Worm (Caenorhabditis elegans): ENCODE results near the gene adss-1.

Gene adss-1

ce11 chrV:4860525-4860924, 37.3 kb upstream of the adss-1 start:
- TF ChIP-seq sea-1 (GFP tag; conservative IDR thresholded peaks at IDR 0.05) (no peak), F13C5.2 (tag; optimal IDR thresholded peaks at IDR 0.05) (peak; percentile 41), tbx-11 (GFP tag; IDR thresholded peaks at IDR 0.05) (no peak), hnd-1 (tag; optimal IDR thresholded peaks at IDR 0.05) (no peak), tra-4 (tag; optimal IDR thresholded peaks at IDR 0.05) (no peak), ets-7 (tag; optimal IDR thresholded peaks at IDR 0.05) (no peak), B0310.2 (tag; optimal IDR thresholded peaks at IDR 0.05) (no peak), ceh-36 (tag; optimal IDR thresholded peaks at IDR 0.05) (peak; percentile 1), hmbx-1 (tag; optimal IDR thresholded peaks at IDR 0.05) (no peak), scrt-1 (GFP tag; IDR thresholded peaks at IDR 0.05) (no peak), flt-1 (GFP tag; IDR thresholded peaks at IDR 0.05) (no peak), hmg-4 (GFP tag; optimal IDR thresholded peaks at IDR 0.05) (no peak), ceh-13 (GFP tag; optimal IDR thresholded peaks at IDR 0.05) (no peak), aly-1 (tag; optimal IDR thresholded peaks at IDR 0.05) (no peak), tbx-37 (GFP tag; conservative IDR thresholded peaks at IDR 0.05) (no peak)

DNA sequence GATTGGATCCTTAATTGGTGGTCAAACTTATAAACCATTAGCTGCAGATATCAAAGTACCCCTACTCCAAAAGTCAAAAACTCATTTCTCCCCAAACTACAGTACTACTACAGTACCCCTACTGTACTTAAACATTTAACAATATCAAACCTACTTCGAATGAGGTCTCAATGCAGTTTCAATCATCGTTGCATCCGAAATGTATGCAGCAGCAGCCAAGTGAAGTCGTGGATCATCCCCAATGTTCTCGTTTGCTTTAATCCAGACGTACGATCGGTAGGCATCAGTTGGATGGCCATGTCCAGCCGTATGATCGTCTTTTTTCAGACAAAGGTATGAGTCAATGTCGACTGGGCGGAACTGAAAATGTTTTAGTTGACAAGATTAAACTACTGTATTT, 34.3 kb upstream of the adss-1 start:
- TF ChIP-seq hmg-4 (GFP tag; optimal IDR thresholded peaks at IDR 0.05): no peak
- TF ChIP-seq ama-1 (optimal IDR thresholded peaks at IDR 0.05): no peak
- no peak for TF ChIP-seq tbx-11 (GFP tag; IDR thresholded peaks at IDR 0.05)
- TF ChIP-seq hmbx-1 (tag; optimal IDR thresholded peaks at IDR 0.05): no peak
- no peak for TF ChIP-seq tra-4 (tag; optimal IDR thresholded peaks at IDR 0.05)
- TF ChIP-seq aly-1 (tag; optimal IDR thresholded peaks at IDR 0.05): no peak
- no peak for TF ChIP-seq F13C5.2 (tag; optimal IDR thresholded peaks at IDR 0.05)
- TF ChIP-seq B0310.2 (tag; optimal IDR thresholded peaks at IDR 0.05): no peak
- no peak for TF ChIP-seq ceh-36 (tag; optimal IDR thresholded peaks at IDR 0.05)
- TF ChIP-seq pes-1 (GFP tag; IDR thresholded peaks at IDR 0.05): no peak
- no peak for TF ChIP-seq hnd-1 (tag; optimal IDR thresholded peaks at IDR 0.05)
- no peak for TF ChIP-seq tbx-37 (GFP tag; conservative IDR thresholded peaks at IDR 0.05)
- no peak for TF ChIP-seq flt-1 (GFP tag; IDR thresholded peaks at IDR 0.05)
- TF ChIP-seq scrt-1 (GFP tag; IDR thresholded peaks at IDR 0.05): no peak
- no peak for TF ChIP-seq ceh-13 (GFP tag; optimal IDR thresholded peaks at IDR 0.05)
- no peak for TF ChIP-seq sea-1 (GFP tag; conservative IDR thresholded peaks at IDR 0.05)
- no peak for TF ChIP-seq ets-7 (tag; optimal IDR thresholded peaks at IDR 0.05)

ce11 chrV:4851969-4852368, 28.7 kb upstream of the adss-1 start:
- no peak for TF ChIP-seq hmg-4 (GFP tag; optimal IDR thresholded peaks at IDR 0.05)
- no peak for TF ChIP-seq ceh-13 (GFP tag; optimal IDR thresholded peaks at IDR 0.05)
- TF ChIP-seq sea-1 (GFP tag; conservative IDR thresholded peaks at IDR 0.05): no peak
- TF ChIP-seq tbx-11 (GFP tag; IDR thresholded peaks at IDR 0.05): no peak
- TF ChIP-seq pes-1 (GFP tag; IDR thresholded peaks at IDR 0.05): no peak
- TF ChIP-seq F13C5.2 (tag; optimal IDR thresholded peaks at IDR 0.05): no peak
- no peak for TF ChIP-seq tbx-37 (GFP tag; conservative IDR thresholded peaks at IDR 0.05)
- TF ChIP-seq ama-1 (optimal IDR thresholded peaks at IDR 0.05): no peak
- no peak for TF ChIP-seq ets-7 (tag; optimal IDR thresholded peaks at IDR 0.05)
- TF ChIP-seq aly-1 (tag; optimal IDR thresholded peaks at IDR 0.05): no peak
- no peak for TF ChIP-seq flt-1 (GFP tag; IDR thresholded peaks at IDR 0.05)
- no peak for TF ChIP-seq hnd-1 (tag; optimal IDR thresholded peaks at IDR 0.05)
- TF ChIP-seq ceh-36 (tag; optimal IDR thresholded peaks at IDR 0.05): no peak
- TF ChIP-seq scrt-1 (GFP tag; IDR thresholded peaks at IDR 0.05): no peak

ce11 chrV:4851138-4851537, 27.9 kb upstream of the adss-1 start, which contains the start of gene nex-4:
Gene nex-4, plus strand, starts transcription at chrV:4851438.
- no peak for TF ChIP-seq scrt-1 (GFP tag; IDR thresholded peaks at IDR 0.05)
- no peak for TF ChIP-seq ets-7 (tag; optimal IDR thresholded peaks at IDR 0.05)
- TF ChIP-seq hmg-4 (GFP tag; optimal IDR thresholded peaks at IDR 0.05): no peak
- TF ChIP-seq aly-1 (tag; optimal IDR thresholded peaks at IDR 0.05): no peak
- no peak for TF ChIP-seq ceh-36 (tag; optimal IDR thresholded peaks at IDR 0.05)
- TF ChIP-seq sea-1 (GFP tag; conservative IDR thresholded peaks at IDR 0.05): no peak
- no peak for TF ChIP-seq tbx-11 (GFP tag; IDR thresholded peaks at IDR 0.05)
- no peak for TF ChIP-seq F13C5.2 (tag; optimal IDR thresholded peaks at IDR 0.05)
- no peak for TF ChIP-seq pes-1 (GFP tag; IDR thresholded peaks at IDR 0.05)
- TF ChIP-seq ceh-13 (GFP tag; optimal IDR thresholded peaks at IDR 0.05): no peak
- TF ChIP-seq hmbx-1 (tag; optimal IDR thresholded peaks at IDR 0.05): no peak
- no peak for TF ChIP-seq hnd-1 (tag; optimal IDR thresholded peaks at IDR 0.05)
- TF ChIP-seq ama-1 (optimal IDR thresholded peaks at IDR 0.05): no peak
- TF ChIP-seq tbx-37 (GFP tag; conservative IDR thresholded peaks at IDR 0.05): no peak
- no peak for TF ChIP-seq flt-1 (GFP tag; IDR thresholded peaks at IDR 0.05)
- TF ChIP-seq B0310.2 (tag; optimal IDR thresholded peaks at IDR 0.05): no peak

DNA sequence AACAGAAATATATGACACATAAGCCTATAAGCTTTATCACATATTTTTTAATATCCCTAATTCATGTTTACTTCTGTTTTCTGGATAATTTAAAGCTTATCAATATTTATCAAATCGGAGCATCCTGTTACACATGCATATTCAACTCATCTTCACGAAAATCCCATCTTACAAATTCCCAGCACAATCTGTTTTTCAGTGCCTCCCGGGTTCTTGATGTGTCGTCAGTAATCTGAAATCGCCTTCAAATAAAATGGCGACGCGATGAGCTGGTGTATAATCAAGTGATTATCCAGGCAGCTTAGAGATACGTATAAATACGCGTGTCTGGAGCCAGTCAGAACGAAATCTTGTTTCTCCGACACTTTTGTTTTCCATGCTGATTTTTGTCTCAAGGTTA, 27.2 kb upstream of the adss-1 start:
- TF ChIP-seq ceh-13 (GFP tag; optimal IDR thresholded peaks at IDR 0.05) (no peak), B0310.2 (tag; optimal IDR thresholded peaks at IDR 0.05) (no peak), sea-1 (GFP tag; conservative IDR thresholded peaks at IDR 0.05) (no peak), ets-7 (tag; optimal IDR thresholded peaks at IDR 0.05) (no peak), ceh-36 (tag; optimal IDR thresholded peaks at IDR 0.05) (no peak), F13C5.2 (tag; optimal IDR thresholded peaks at IDR 0.05) (no peak), aly-1 (tag; optimal IDR thresholded peaks at IDR 0.05) (no peak), scrt-1 (GFP tag; IDR thresholded peaks at IDR 0.05) (no peak), tbx-11 (GFP tag; IDR thresholded peaks at IDR 0.05) (no peak), tbx-37 (GFP tag; conservative IDR thresholded peaks at IDR 0.05) (no peak), pes-1 (GFP tag; IDR thresholded peaks at IDR 0.05) (no peak), ama-1 (optimal IDR thresholded peaks at IDR 0.05) (no peak), tra-4 (tag; optimal IDR thresholded peaks at IDR 0.05) (no peak), hmbx-1 (tag; optimal IDR thresholded peaks at IDR 0.05) (no peak), hmg-4 (GFP tag; optimal IDR thresholded peaks at IDR 0.05) (no peak), flt-1 (GFP tag; IDR thresholded peaks at IDR 0.05) (no peak), hnd-1 (tag; optimal IDR thresholded peaks at IDR 0.05) (no peak)

- no peak for TF ChIP-seq aly-1 (tag; optimal IDR thresholded peaks at IDR 0.05)
- no peak for TF ChIP-seq sea-1 (GFP tag; conservative IDR thresholded peaks at IDR 0.05)
- TF ChIP-seq flt-1 (GFP tag; IDR thresholded peaks at IDR 0.05): no peak
- no peak for TF ChIP-seq ceh-13 (GFP tag; optimal IDR thresholded peaks at IDR 0.05)
- no peak for TF ChIP-seq ama-1 (optimal IDR thresholded peaks at IDR 0.05)
- no peak for TF ChIP-seq scrt-1 (GFP tag; IDR thresholded peaks at IDR 0.05)
- no peak for TF ChIP-seq tra-4 (tag; optimal IDR thresholded peaks at IDR 0.05)
- no peak for TF ChIP-seq F13C5.2 (tag; optimal IDR thresholded peaks at IDR 0.05)
- no peak for TF ChIP-seq tbx-37 (GFP tag; conservative IDR thresholded peaks at IDR 0.05)
- TF ChIP-seq ceh-36 (tag; optimal IDR thresholded peaks at IDR 0.05): no peak
- no peak for TF ChIP-seq hnd-1 (tag; optimal IDR thresholded peaks at IDR 0.05)
- TF ChIP-seq tbx-11 (GFP tag; IDR thresholded peaks at IDR 0.05): no peak
- no peak for TF ChIP-seq pes-1 (GFP tag; IDR thresholded peaks at IDR 0.05)
Measured at ce11 chrV:4847424-4847823, 24.2 kb upstream of the adss-1 start, which contains the start of gene abhd-5.1. Gene abhd-5.1, plus strand, starts transcription at chrV:4847653.

- TF ChIP-seq hnd-1 (tag; optimal IDR thresholded peaks at IDR 0.05): no peak
- TF ChIP-seq sea-1 (GFP tag; conservative IDR thresholded peaks at IDR 0.05): no peak
- no peak for TF ChIP-seq tbx-37 (GFP tag; conservative IDR thresholded peaks at IDR 0.05)
- TF ChIP-seq ceh-36 (tag; optimal IDR thresholded peaks at IDR 0.05): no peak
- TF ChIP-seq tra-4 (tag; optimal IDR thresholded peaks at IDR 0.05): no peak
Measured at ce11 chrV:4846507-4846906, 23.3 kb upstream of the adss-1 start.
